Fruit fly (Drosophila melanogaster): ENCODE results near the gene Glut1.

The Glut1 gene

DNA sequence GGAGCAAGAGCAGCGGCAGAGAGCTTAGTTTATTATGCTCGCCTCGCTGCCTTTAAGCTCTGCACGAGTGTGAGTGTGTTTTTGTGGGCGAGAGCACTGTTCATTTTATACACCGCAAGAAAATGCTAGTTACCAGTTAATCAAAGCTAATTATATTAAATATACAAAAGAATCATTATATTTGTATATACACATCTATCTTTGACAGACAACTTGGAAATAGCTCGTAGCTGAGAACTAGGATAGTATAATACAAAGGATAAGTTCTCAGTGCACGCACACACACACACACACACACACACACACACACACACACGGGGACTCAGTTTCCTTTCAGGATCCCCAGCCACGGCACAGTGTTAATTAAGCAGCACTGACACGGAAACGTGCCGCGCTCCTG lies 97.1 kb downstream of the Glut1 start (continued):
- no peak for TF ChIP-seq CG8119 (GFP tag; IDR thresholded peaks at IDR 0.05)
- TF ChIP-seq CG10631 (GFP tag; optimal IDR thresholded peaks at IDR 0.05) = no peak
- TF ChIP-seq salr (GFP tag; optimal IDR thresholded peaks at IDR 0.05) = no peak
- no peak for TF ChIP-seq net (GFP tag; optimal IDR thresholded peaks at IDR 0.05)
- no peak for TF ChIP-seq fd59A (GFP tag; optimal IDR thresholded peaks at IDR 0.05)
- no peak for TF ChIP-seq topi (GFP tag; optimal IDR thresholded peaks at IDR 0.05)
- no peak for TF ChIP-seq CG7368 (GFP tag; optimal IDR thresholded peaks at IDR 0.05)
- no peak for TF ChIP-seq Sox102F (GFP tag; optimal IDR thresholded peaks at IDR 0.05)
- TF ChIP-seq cyc (GFP tag; optimal IDR thresholded peaks at IDR 0.05) = no peak
- TF ChIP-seq CG9139 (GFP tag; optimal IDR thresholded peaks at IDR 0.05) = no peak
- no peak for TF ChIP-seq Lpt (GFP tag; optimal IDR thresholded peaks at IDR 0.05)
- no peak for TF ChIP-seq CG6854 (GFP tag; optimal IDR thresholded peaks at IDR 0.05)
- TF ChIP-seq pdm3 (GFP tag; optimal IDR thresholded peaks at IDR 0.05) = no peak
- TF ChIP-seq CG3032 (tag; optimal IDR thresholded peaks at IDR 0.05) = peak; percentile 11
- TF ChIP-seq Hr38 (GFP tag; optimal IDR thresholded peaks at IDR 0.05) = no peak
- TF ChIP-seq CG32006 (GFP tag; optimal IDR thresholded peaks at IDR 0.05) = peak; percentile 46
- TF ChIP-seq Smox (GFP tag; optimal IDR thresholded peaks at IDR 0.05) = no peak
- no peak for TF ChIP-seq Gug (GFP tag; IDR thresholded peaks at IDR 0.05)
- no peak for TF ChIP-seq achi (GFP tag; optimal IDR thresholded peaks at IDR 0.05)
- TF ChIP-seq esn (GFP tag; optimal IDR thresholded peaks at IDR 0.05) = no peak
- no peak for TF ChIP-seq Eip93F (GFP tag; optimal IDR thresholded peaks at IDR 0.05)
- no peak for TF ChIP-seq CG8632 (GFP tag; optimal IDR thresholded peaks at IDR 0.05)
- TF ChIP-seq Ets96B (tag; optimal IDR thresholded peaks at IDR 0.05) = peak; percentile 29

DNA sequence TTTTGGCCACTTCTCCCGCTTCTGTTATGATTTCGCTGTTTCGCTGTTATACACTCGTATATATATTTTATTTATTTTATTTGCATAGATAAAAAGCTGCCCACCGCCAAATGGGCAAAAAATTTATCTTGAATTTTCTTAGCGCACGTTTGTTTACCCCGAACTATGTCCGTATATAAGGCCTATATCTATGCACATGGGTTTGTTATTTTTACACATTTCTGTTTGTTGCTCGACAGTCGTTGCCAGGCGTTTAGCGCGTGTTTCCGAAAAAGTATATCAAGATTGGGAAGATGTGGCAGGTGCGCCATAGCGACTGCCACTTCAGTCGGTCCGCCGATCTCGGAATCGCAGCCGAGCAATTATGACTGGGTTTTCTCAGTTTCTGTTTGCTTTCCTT lies 106.0 kb downstream of the Glut1 start:
- TF ChIP-seq lz (GFP tag; optimal IDR thresholded peaks at IDR 0.05) = no peak
- TF ChIP-seq salr (GFP tag; optimal IDR thresholded peaks at IDR 0.05) = no peak
- no peak for TF ChIP-seq CG3032 (tag; optimal IDR thresholded peaks at IDR 0.05)
- TF ChIP-seq CG6792 (GFP tag; optimal IDR thresholded peaks at IDR 0.05) = no peak
- TF ChIP-seq dsx (GFP tag; optimal IDR thresholded peaks at IDR 0.05; ENCODE audit: poor library complexity, severe bottlenecking) = no peak
- TF ChIP-seq CG6163 (GFP tag; IDR thresholded peaks at IDR 0.05) = no peak
- TF ChIP-seq CG11902 (GFP tag; optimal IDR thresholded peaks at IDR 0.05) = no peak
- TF ChIP-seq CG11762 (GFP tag; optimal IDR thresholded peaks at IDR 0.05; ENCODE audit: insufficient read depth) = no peak
- no peak for TF ChIP-seq eg (GFP tag; IDR thresholded peaks at IDR 0.05)
- TF ChIP-seq Met (GFP tag; optimal IDR thresholded peaks at IDR 0.05) = no peak
- no peak for TF ChIP-seq Eip78C (GFP tag)
- no peak for TF ChIP-seq esn (GFP tag; optimal IDR thresholded peaks at IDR 0.05)
- TF ChIP-seq CG6854 (GFP tag; optimal IDR thresholded peaks at IDR 0.05) = no peak
- no peak for TF ChIP-seq CG15336 (GFP tag; IDR thresholded peaks at IDR 0.05)
- no peak for TF ChIP-seq dac (GFP tag; optimal IDR thresholded peaks at IDR 0.05)
- TF ChIP-seq Hr39 (GFP tag; optimal IDR thresholded peaks at IDR 0.05) = no peak
- TF ChIP-seq Ets21C (GFP tag; optimal IDR thresholded peaks at IDR 0.05) = no peak
- TF ChIP-seq fkh (GFP tag; optimal IDR thresholded peaks at IDR 0.05) = no peak
- TF ChIP-seq svp (GFP tag) = no peak
- no peak for TF ChIP-seq CG34406 (GFP tag; optimal IDR thresholded peaks at IDR 0.05)

DNA sequence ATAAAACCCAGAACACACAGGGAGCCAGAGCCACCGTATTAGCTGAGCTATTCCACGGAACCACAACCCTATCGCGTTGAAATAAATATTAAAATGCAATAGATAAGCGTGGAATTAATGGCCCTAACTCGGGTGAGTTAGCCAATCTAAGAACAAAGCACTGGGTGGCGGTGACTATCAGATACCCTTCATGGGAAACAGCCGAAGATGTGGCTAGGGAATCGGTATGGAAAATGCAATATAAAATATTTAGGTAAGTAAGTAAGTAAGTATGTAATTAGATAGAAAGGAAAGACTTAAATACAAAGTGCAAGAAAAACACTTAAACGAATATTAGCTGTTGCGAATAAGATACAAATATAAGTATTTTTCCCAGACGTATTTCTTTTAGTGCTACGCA lies 107.8 kb downstream of the Glut1 start:
- TF ChIP-seq CG6792 (GFP tag; optimal IDR thresholded peaks at IDR 0.05) (no peak), CG6854 (GFP tag; optimal IDR thresholded peaks at IDR 0.05) (no peak), cyc (GFP tag; optimal IDR thresholded peaks at IDR 0.05) (no peak), CG6276 (GFP tag; optimal IDR thresholded peaks at IDR 0.05) (no peak)

Data from whole organism, prepupa.